Worm (Caenorhabditis elegans): ENCODE results near the gene Y60A9A.1.

Gene Y60A9A.1

ce11 chrX:14412774-14413173 is 35.7 kb upstream of the Y60A9A.1 start, which contains the start of gene fbxa-179:
TSS of gene fbxa-179 (minus strand) at chrX:14412874.
- TF ChIP-seq mab-5 (tag; optimal IDR thresholded peaks at IDR 0.05) (no peak), blmp-1 (tag; optimal IDR thresholded peaks at IDR 0.05) (no peak), hlh-1 (tag; optimal IDR thresholded peaks at IDR 0.05) (no peak), unc-62 (GFP tag; optimal IDR thresholded peaks at IDR 0.05) (no peak), pha-4 (tag; optimal IDR thresholded peaks at IDR 0.05) (no peak), tbx-8 (GFP tag; optimal IDR thresholded peaks at IDR 0.05) (no peak), lsy-2 (tag; optimal IDR thresholded peaks at IDR 0.05) (no peak), ztf-11 (tag; optimal IDR thresholded peaks at IDR 0.05) (no peak), mls-2 (tag; optimal IDR thresholded peaks at IDR 0.05) (no peak), unc-39 (tag; optimal IDR thresholded peaks at IDR 0.05) (no peak), mep-1 (tag; optimal IDR thresholded peaks at IDR 0.05) (no peak), nhr-12 (tag; optimal IDR thresholded peaks at IDR 0.05) (no peak), nhr-28 (tag; optimal IDR thresholded peaks at IDR 0.05) (no peak), elt-1 (tag; optimal IDR thresholded peaks at IDR 0.05; ENCODE audit: borderline replicate concordance, insufficient read depth) (no peak), ces-1 (GFP tag; optimal IDR thresholded peaks at IDR 0.05) (no peak), ceh-83 (GFP tag; optimal IDR thresholded peaks at IDR 0.05) (no peak), flh-1 (GFP tag; optimal IDR thresholded peaks at IDR 0.05) (no peak)

- TF ChIP-seq mls-2 (tag; optimal IDR thresholded peaks at IDR 0.05): no peak
- TF ChIP-seq unc-39 (tag; optimal IDR thresholded peaks at IDR 0.05): no peak
- TF ChIP-seq unc-120 (tag; optimal IDR thresholded peaks at IDR 0.05; ENCODE audit: poor library complexity, severe bottlenecking): no peak
- TF ChIP-seq bed-3 (GFP tag; optimal IDR thresholded peaks at IDR 0.05): no peak
- no peak for TF ChIP-seq nhr-2 (tag; optimal IDR thresholded peaks at IDR 0.05)
- no peak for TF ChIP-seq nhr-76 (tag; optimal IDR thresholded peaks at IDR 0.05)
- no peak for TF ChIP-seq drap-1 (GFP tag; optimal IDR thresholded peaks at IDR 0.05)
- TF ChIP-seq M03D4.4 (tag; optimal IDR thresholded peaks at IDR 0.05): no peak
- TF ChIP-seq ceh-43 (GFP tag; optimal IDR thresholded peaks at IDR 0.05): no peak
- TF ChIP-seq mep-1 (tag; optimal IDR thresholded peaks at IDR 0.05): no peak
- TF ChIP-seq nhr-28 (tag; optimal IDR thresholded peaks at IDR 0.05): no peak
- TF ChIP-seq ceh-83 (GFP tag; optimal IDR thresholded peaks at IDR 0.05): no peak
- no peak for TF ChIP-seq sem-2 (GFP tag; optimal IDR thresholded peaks at IDR 0.05)
Observed at ce11 chrX:14405817-14406216, 28.7 kb upstream of the Y60A9A.1 start, which contains the start of gene frpr-17. TSS of gene frpr-17 (plus strand) at chrX:14406117.

DNA sequence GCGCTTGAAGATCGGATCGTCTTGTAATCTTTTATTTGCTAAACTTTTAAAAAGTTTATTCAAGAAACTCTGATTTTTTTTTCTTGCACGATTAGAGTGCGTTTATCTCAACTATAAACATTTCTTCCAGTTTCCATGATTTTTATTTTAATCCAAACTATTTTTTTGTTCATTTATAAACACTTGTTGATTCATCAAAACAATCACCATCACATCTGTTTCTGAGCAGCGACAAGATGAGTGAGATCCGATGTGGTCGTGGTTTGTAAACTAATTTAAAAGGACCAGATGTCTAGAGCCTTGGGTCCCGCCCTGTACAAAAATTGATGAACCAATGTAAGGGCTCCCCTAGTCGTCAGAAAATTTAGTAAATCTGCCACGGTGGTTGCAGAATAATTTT is 24.2 kb upstream of the Y60A9A.1 start:
- TF ChIP-seq nhr-76 (tag; optimal IDR thresholded peaks at IDR 0.05): no peak

DNA sequence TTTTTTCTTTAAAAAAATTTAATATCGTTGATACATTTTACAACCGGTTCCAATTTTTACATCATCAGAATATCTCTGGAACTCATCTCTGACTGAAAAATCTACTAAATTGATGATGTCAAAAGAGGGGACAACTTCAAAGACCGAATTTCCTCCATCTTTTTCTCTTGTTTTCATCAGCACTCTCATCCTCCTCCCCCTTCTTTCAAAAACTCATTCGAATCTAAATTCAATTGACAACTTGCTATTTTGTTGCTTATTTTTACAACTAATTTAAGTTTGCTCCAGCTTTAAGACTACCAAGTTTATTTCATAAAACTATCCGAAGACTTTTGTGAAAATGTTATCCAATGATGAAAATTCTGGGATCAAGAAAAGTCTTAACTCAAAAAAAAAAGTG is 22.0 kb upstream of the Y60A9A.1 start:
- TF ChIP-seq ces-1 (GFP tag; optimal IDR thresholded peaks at IDR 0.05) (peak; percentile 16), ham-2 (GFP tag; optimal IDR thresholded peaks at IDR 0.05) (no peak), unc-39 (tag; optimal IDR thresholded peaks at IDR 0.05) (no peak)

ce11 chrX:14395267-14395666 is 18.2 kb upstream of the Y60A9A.1 start, which contains the start of gene Y60A9.1:
TSS of gene Y60A9.1 (minus strand) at chrX:14395367.
- TF ChIP-seq lin-13 (tag; optimal IDR thresholded peaks at IDR 0.05): no peak
- no peak for TF ChIP-seq unc-39 (tag; optimal IDR thresholded peaks at IDR 0.05)
- no peak for TF ChIP-seq hlh-1 (tag; optimal IDR thresholded peaks at IDR 0.05)
- no peak for TF ChIP-seq lin-32 (GFP tag; optimal IDR thresholded peaks at IDR 0.05)
- no peak for TF ChIP-seq ceh-39 (tag; optimal IDR thresholded peaks at IDR 0.05)
- TF ChIP-seq nhr-28 (tag; optimal IDR thresholded peaks at IDR 0.05): no peak
- TF ChIP-seq cnd-1 (tag; optimal IDR thresholded peaks at IDR 0.05): no peak
- no peak for TF ChIP-seq ztf-11 (tag; optimal IDR thresholded peaks at IDR 0.05)
- no peak for TF ChIP-seq sem-2 (GFP tag; optimal IDR thresholded peaks at IDR 0.05)
- no peak for TF ChIP-seq elt-1 (tag; optimal IDR thresholded peaks at IDR 0.05; ENCODE audit: borderline replicate concordance, insufficient read depth)
- no peak for TF ChIP-seq unc-120 (tag; optimal IDR thresholded peaks at IDR 0.05; ENCODE audit: poor library complexity, severe bottlenecking)
- TF ChIP-seq zip-8 (tag; optimal IDR thresholded peaks at IDR 0.05): no peak

DNA sequence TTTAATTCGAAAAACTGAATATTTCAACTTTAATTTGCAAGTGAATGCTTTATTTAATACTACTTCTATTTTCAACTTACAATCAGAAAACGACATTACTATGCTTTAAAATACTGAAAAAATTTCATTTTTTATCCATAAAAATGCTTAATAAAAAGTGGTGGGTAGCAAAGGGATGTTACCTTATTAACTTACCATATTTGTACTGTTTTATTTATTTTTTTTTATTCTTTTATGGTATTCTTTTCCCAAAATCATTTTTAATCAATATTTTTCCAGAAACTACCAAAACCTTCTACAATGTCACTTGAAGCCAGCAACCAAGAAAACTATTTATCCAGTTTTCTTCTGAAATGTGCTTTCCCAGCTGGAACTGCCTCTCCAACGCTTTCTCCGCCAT is 5.9 kb upstream of the Y60A9A.1 start, which contains the start of gene Y60A9.3:
Gene Y60A9.3 (plus strand): TSS at position 301 of the 400 bp plus-strand sequence.
- no peak for TF ChIP-seq lin-13 (tag; optimal IDR thresholded peaks at IDR 0.05)
- TF ChIP-seq unc-39 (tag; optimal IDR thresholded peaks at IDR 0.05): no peak
- no peak for TF ChIP-seq elt-1 (tag; optimal IDR thresholded peaks at IDR 0.05; ENCODE audit: borderline replicate concordance, insufficient read depth)
- no peak for TF ChIP-seq nhr-237 (tag; optimal IDR thresholded peaks at IDR 0.05)
- TF ChIP-seq ces-1 (GFP tag; optimal IDR thresholded peaks at IDR 0.05): no peak
- no peak for TF ChIP-seq ceh-43 (GFP tag; optimal IDR thresholded peaks at IDR 0.05)
- no peak for TF ChIP-seq nhr-28 (tag; optimal IDR thresholded peaks at IDR 0.05)
- no peak for TF ChIP-seq flh-1 (GFP tag; optimal IDR thresholded peaks at IDR 0.05)
- TF ChIP-seq tbx-8 (GFP tag; optimal IDR thresholded peaks at IDR 0.05): no peak
- no peak for TF ChIP-seq mep-1 (tag; optimal IDR thresholded peaks at IDR 0.05)
- no peak for TF ChIP-seq lsy-2 (tag; optimal IDR thresholded peaks at IDR 0.05)
- TF ChIP-seq ztf-11 (tag; optimal IDR thresholded peaks at IDR 0.05): no peak
- no peak for TF ChIP-seq unc-62 (GFP tag; optimal IDR thresholded peaks at IDR 0.05)
- no peak for TF ChIP-seq cnd-1 (tag; optimal IDR thresholded peaks at IDR 0.05)
- no peak for TF ChIP-seq nhr-12 (tag; optimal IDR thresholded peaks at IDR 0.05)
- no peak for TF ChIP-seq elt-3 (tag; optimal IDR thresholded peaks at IDR 0.05)
- TF ChIP-seq M03D4.4 (tag; optimal IDR thresholded peaks at IDR 0.05): no peak
